Worm (Caenorhabditis elegans) whole organism, mixed stage, embryonic: Measurements from ENCODE around the gene arx-6.

ENCODE experiments used
- ces-1 ChIP-seq: fragments of 150-350 bp; optimal IDR thresholded peaks from 2 replicates; lab custom pipeline; 2014; ENCODE audit warnings: missing biosample characterization, missing genetic modification reagents, missing genetic modification characterization
- lin-13 ChIP-seq: fragments of 150-350 bp; optimal IDR thresholded peaks from 2 replicates; lab custom pipeline; 2014; ENCODE audit warnings: missing biosample characterization, missing genetic modification characterization
- lsy-2 ChIP-seq: fragments of 150-350 bp; optimal IDR thresholded peaks from 2 replicates; lab custom pipeline; 2014; ENCODE audit warnings: missing biosample characterization, missing genetic modification characterization
- nhr-237 ChIP-seq: fragments of 150-350 bp; optimal IDR thresholded peaks from 2 replicates; lab custom pipeline; 2014; ENCODE audit warnings: missing biosample characterization, missing genetic modification characterization
- nhr-28 ChIP-seq: fragments of 150-350 bp; optimal IDR thresholded peaks from 2 replicates; lab custom pipeline; 2014; ENCODE audit warnings: missing biosample characterization, missing genetic modification characterization
- sem-2 ChIP-seq: fragments of 200-800 bp; sonication (Bioruptor generic); optimal IDR thresholded peaks from 2 replicates; lab custom pipeline; 2018; ENCODE audit warnings: mild to moderate bottlenecking, missing genetic modification characterization, missing compliant biosample characterization
- snpc-4 ChIP-seq: fragments of 150-350 bp; optimal IDR thresholded peaks from 2 replicates; lab custom pipeline; 2014; ENCODE audit warnings: missing biosample characterization, missing genetic modification characterization
- unc-39 ChIP-seq: fragments of 150-350 bp; optimal IDR thresholded peaks from 2 replicates; lab custom pipeline; 2014; ENCODE audit warnings: missing biosample characterization, missing genetic modification characterization
- unc-62 ChIP-seq: fragments of 150-350 bp; optimal IDR thresholded peaks from 2 replicates; lab custom pipeline; 2014; ENCODE audit warnings: missing biosample characterization, missing genetic modification reagents, missing genetic modification characterization
- ztf-11 ChIP-seq: fragments of 150-350 bp; optimal IDR thresholded peaks from 2 replicates; lab custom pipeline; 2014; ENCODE audit warnings: missing biosample characterization, missing genetic modification characterization

DNA sequence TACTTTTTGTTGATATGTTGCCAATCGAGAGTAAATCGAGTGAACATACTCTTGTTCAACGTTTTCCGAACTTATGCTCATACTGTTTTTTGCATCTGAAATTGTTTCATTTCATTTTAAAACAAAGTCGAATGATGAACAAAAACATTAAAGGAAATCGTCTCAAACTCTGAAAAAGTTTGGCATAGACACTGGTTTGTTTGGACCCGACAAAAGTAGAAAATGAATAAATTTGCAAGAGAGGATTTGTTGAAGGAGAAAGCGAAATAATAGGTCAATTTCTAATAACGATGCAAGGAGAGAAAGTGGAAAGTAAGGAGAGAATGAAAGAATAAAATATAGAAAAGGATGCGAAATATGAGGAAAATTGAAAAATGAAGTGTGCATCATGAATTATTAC lies 3.8 kb upstream of the arx-6 start, which contains the start of gene C35D10.12:
- TF ChIP-seq nhr-237 (tag; lab: Kevin White, UChicago): no peak
- no peak for TF ChIP-seq lsy-2 (tag; lab: Kevin White, UChicago)
- no peak for TF ChIP-seq nhr-28 (tag; lab: Kevin White, UChicago)
- no peak for TF ChIP-seq unc-62 (GFP tag; lab: Kevin White, UChicago)
- no peak for TF ChIP-seq ztf-11
- no peak for TF ChIP-seq sem-2 (GFP tag; lab: Kevin White, UChicago)
- TF ChIP-seq unc-39 (tag; lab: Kevin White, UChicago): no peak
- TF ChIP-seq snpc-4 (tag; lab: Kevin White, UChicago): no peak
- TF ChIP-seq ces-1 (GFP tag; lab: Kevin White, UChicago): no peak
- TF ChIP-seq lin-13 (tag; lab: Kevin White, UChicago): no peak
